Worm (Caenorhabditis elegans): ENCODE results near the gene F17C11.11.

The F17C11.11 gene

ce11 chrV:10929511-10929910 is 9.1 kb downstream of the F17C11.11 start, which contains the start of gene F58B4.3:
Gene F58B4.3, plus strand, starts transcription at chrV:10929811.
- TF ChIP-seq med-1 (GFP tag; optimal IDR thresholded peaks at IDR 0.05; ENCODE audit: insufficient read depth) (no peak), cog-1 (tag; optimal IDR thresholded peaks at IDR 0.05) (no peak), ztf-29 (GFP tag; IDR thresholded peaks at IDR 0.05) (no peak), T22C8.4 (GFP tag; IDR thresholded peaks at IDR 0.05) (no peak), tab-1 (GFP tag; IDR thresholded peaks at IDR 0.05) (no peak)

ce11 chrV:10925658-10926057 is 13.0 kb downstream of the F17C11.11 start:
- no peak for TF ChIP-seq T22C8.4 (GFP tag; IDR thresholded peaks at IDR 0.05)
- no peak for TF ChIP-seq cog-1 (tag; optimal IDR thresholded peaks at IDR 0.05)
- no peak for TF ChIP-seq tab-1 (GFP tag; IDR thresholded peaks at IDR 0.05)
- no peak for TF ChIP-seq klf-2 (GFP tag; conservative IDR thresholded peaks at IDR 0.05)
- no peak for TF ChIP-seq ref-1 (GFP tag; conservative IDR thresholded peaks at IDR 0.05)
- TF ChIP-seq med-1 (GFP tag; optimal IDR thresholded peaks at IDR 0.05; ENCODE audit: insufficient read depth) = no peak
- no peak for TF ChIP-seq ztf-29 (GFP tag; IDR thresholded peaks at IDR 0.05)
- TF ChIP-seq flt-1 (GFP tag; IDR thresholded peaks at IDR 0.05) = no peak
- TF ChIP-seq ztf-23 (GFP tag; IDR thresholded peaks at IDR 0.05) = no peak

- TF ChIP-seq med-1 (GFP tag; optimal IDR thresholded peaks at IDR 0.05; ENCODE audit: insufficient read depth) (no peak), ref-1 (GFP tag; conservative IDR thresholded peaks at IDR 0.05) (no peak), flt-1 (GFP tag; IDR thresholded peaks at IDR 0.05) (no peak), cog-1 (tag; optimal IDR thresholded peaks at IDR 0.05) (no peak), ztf-29 (GFP tag; IDR thresholded peaks at IDR 0.05) (no peak), ztf-23 (GFP tag; IDR thresholded peaks at IDR 0.05) (no peak), tab-1 (GFP tag; IDR thresholded peaks at IDR 0.05) (no peak), klf-2 (GFP tag; conservative IDR thresholded peaks at IDR 0.05) (no peak), T22C8.4 (GFP tag; IDR thresholded peaks at IDR 0.05) (no peak)
Measured at ce11 chrV:10924731-10925130, 13.9 kb downstream of the F17C11.11 start, which contains the start of gene F58B4.6. Gene F58B4.6, plus strand, starts transcription at chrV:10925031.

ce11 chrV:10923229-10923628 is 15.4 kb downstream of the F17C11.11 start, which contains the start of gene F58B4.7:
Gene F58B4.7, minus strand, starts transcription at chrV:10923329.
- TF ChIP-seq flt-1 (GFP tag; IDR thresholded peaks at IDR 0.05) (no peak), klf-2 (GFP tag; conservative IDR thresholded peaks at IDR 0.05) (no peak)

- TF ChIP-seq ref-1 (GFP tag; conservative IDR thresholded peaks at IDR 0.05) = no peak
- no peak for TF ChIP-seq flt-1 (GFP tag; IDR thresholded peaks at IDR 0.05)
Measured at ce11 chrV:10921747-10922146, 16.9 kb downstream of the F17C11.11 start, which contains the start of gene nas-31. Gene nas-31, minus strand, starts transcription at chrV:10921847.

ce11 chrV:10918373-10918772 is 20.2 kb downstream of the F17C11.11 start, which contains the start of gene F58B4.2:
Gene F58B4.2, minus strand, starts transcription at chrV:10918473.
- TF ChIP-seq klf-2 (GFP tag; conservative IDR thresholded peaks at IDR 0.05) (no peak), flt-1 (GFP tag; IDR thresholded peaks at IDR 0.05) (no peak), ztf-29 (GFP tag; IDR thresholded peaks at IDR 0.05) (no peak), cog-1 (tag; optimal IDR thresholded peaks at IDR 0.05) (no peak), ztf-23 (GFP tag; IDR thresholded peaks at IDR 0.05) (no peak), T22C8.4 (GFP tag; IDR thresholded peaks at IDR 0.05) (no peak)

- TF ChIP-seq T22C8.4 (GFP tag; IDR thresholded peaks at IDR 0.05) = no peak
- TF ChIP-seq klf-2 (GFP tag; conservative IDR thresholded peaks at IDR 0.05) = no peak
- TF ChIP-seq ztf-23 (GFP tag; IDR thresholded peaks at IDR 0.05) = no peak
- TF ChIP-seq med-1 (GFP tag; optimal IDR thresholded peaks at IDR 0.05; ENCODE audit: insufficient read depth) = no peak
Measured at ce11 chrV:10915922-10916321, 22.7 kb downstream of the F17C11.11 start.

ce11 chrV:10909959-10910358 is 28.7 kb downstream of the F17C11.11 start:
- no peak for TF ChIP-seq med-1 (GFP tag; optimal IDR thresholded peaks at IDR 0.05; ENCODE audit: insufficient read depth)

ce11 chrV:10909071-10909470 is 29.5 kb downstream of the F17C11.11 start, which contains the start of gene zzz-1:
Gene zzz-1, minus strand, starts transcription at chrV:10909171.
- no peak for TF ChIP-seq tab-1 (GFP tag; IDR thresholded peaks at IDR 0.05)
- TF ChIP-seq cog-1 (tag; optimal IDR thresholded peaks at IDR 0.05) = no peak
- TF ChIP-seq klf-2 (GFP tag; conservative IDR thresholded peaks at IDR 0.05) = no peak
- no peak for TF ChIP-seq ztf-23 (GFP tag; IDR thresholded peaks at IDR 0.05)
- TF ChIP-seq ztf-29 (GFP tag; IDR thresholded peaks at IDR 0.05) = no peak
- no peak for TF ChIP-seq flt-1 (GFP tag; IDR thresholded peaks at IDR 0.05)

- TF ChIP-seq cog-1 (tag; optimal IDR thresholded peaks at IDR 0.05) (no peak), T22C8.4 (GFP tag; IDR thresholded peaks at IDR 0.05) (no peak), med-1 (GFP tag; optimal IDR thresholded peaks at IDR 0.05; ENCODE audit: insufficient read depth) (no peak), ztf-23 (GFP tag; IDR thresholded peaks at IDR 0.05) (no peak), ref-1 (GFP tag; conservative IDR thresholded peaks at IDR 0.05) (no peak), flt-1 (GFP tag; IDR thresholded peaks at IDR 0.05) (no peak), tab-1 (GFP tag; IDR thresholded peaks at IDR 0.05) (no peak), ztf-29 (GFP tag; IDR thresholded peaks at IDR 0.05) (no peak), klf-2 (GFP tag; conservative IDR thresholded peaks at IDR 0.05) (no peak)
Measured at ce11 chrV:10904795-10905194, 33.8 kb downstream of the F17C11.11 start.

ce11 chrV:10903748-10904147 is 34.9 kb downstream of the F17C11.11 start, which contains the start of gene F32D8.15:
Gene F32D8.15, plus strand, starts transcription at chrV:10904048.
- TF ChIP-seq ztf-29 (GFP tag; IDR thresholded peaks at IDR 0.05) = no peak
- TF ChIP-seq T22C8.4 (GFP tag; IDR thresholded peaks at IDR 0.05) = no peak
- TF ChIP-seq tab-1 (GFP tag; IDR thresholded peaks at IDR 0.05) = no peak
- no peak for TF ChIP-seq cog-1 (tag; optimal IDR thresholded peaks at IDR 0.05)
- no peak for TF ChIP-seq med-1 (GFP tag; optimal IDR thresholded peaks at IDR 0.05; ENCODE audit: insufficient read depth)

Measured in whole organism, midembryonic.